Worm (Caenorhabditis elegans) whole organism, L1 larva: ENCODE results near the gene C39B10.4.

Source experiments
- hlh-17 ChIP-seq: fragments of 200-800 bp; sonication (Bioruptor generic); optimal IDR thresholded peaks from 2 replicates; lab custom pipeline; 2018; ENCODE audit warnings: missing genetic modification characterization, mild to moderate bottlenecking, missing compliant biosample characterization, moderate library complexity, borderline replicate concordance
- tlp-1 ChIP-seq: fragments of 150-350 bp; optimal IDR thresholded peaks from 2 replicates; lab custom pipeline; 2014; ENCODE audit warnings: missing biosample characterization, missing genetic modification characterization

- TF ChIP-seq tlp-1 (tag; lab: Kevin White, UChicago) (no peak), hlh-17 (GFP tag; lab: Kevin White, UChicago) (no peak)
Observed at ce11 chrX:10428109-10428508, 16.7 kb upstream of the C39B10.4 start.
